Worm (Caenorhabditis elegans): ENCODE results near the gene srv-7.

The srv-7 gene

ce11 chrX:5663537-5663936, 15.8 kb upstream of the srv-7 start, which contains the start of gene egl-13:
Gene egl-13, plus strand, starts transcription at chrX:5663837.
- no peak for TF ChIP-seq ztf-23 (GFP tag; IDR thresholded peaks at IDR 0.05)
- no peak for TF ChIP-seq tab-1 (GFP tag; IDR thresholded peaks at IDR 0.05)
- TF ChIP-seq med-1 (GFP tag; optimal IDR thresholded peaks at IDR 0.05; ENCODE audit: insufficient read depth), result no peak
- no peak for TF ChIP-seq T22C8.4 (GFP tag; IDR thresholded peaks at IDR 0.05)
- TF ChIP-seq ztf-29 (GFP tag; IDR thresholded peaks at IDR 0.05), result no peak
- no peak for TF ChIP-seq flt-1 (GFP tag; IDR thresholded peaks at IDR 0.05)
- no peak for TF ChIP-seq klf-2 (GFP tag; conservative IDR thresholded peaks at IDR 0.05)
- TF ChIP-seq ref-1 (GFP tag; conservative IDR thresholded peaks at IDR 0.05), result no peak
- TF ChIP-seq cog-1 (tag; optimal IDR thresholded peaks at IDR 0.05), result no peak

ce11 chrX:5661179-5661578, 13.4 kb upstream of the srv-7 start:
- TF ChIP-seq klf-2 (GFP tag; conservative IDR thresholded peaks at IDR 0.05), result no peak
- TF ChIP-seq T22C8.4 (GFP tag; IDR thresholded peaks at IDR 0.05), result no peak
- TF ChIP-seq ref-1 (GFP tag; conservative IDR thresholded peaks at IDR 0.05), result no peak
- no peak for TF ChIP-seq cog-1 (tag; optimal IDR thresholded peaks at IDR 0.05)
- no peak for TF ChIP-seq tab-1 (GFP tag; IDR thresholded peaks at IDR 0.05)
- no peak for TF ChIP-seq ztf-29 (GFP tag; IDR thresholded peaks at IDR 0.05)
- TF ChIP-seq med-1 (GFP tag; optimal IDR thresholded peaks at IDR 0.05; ENCODE audit: insufficient read depth), result no peak
- TF ChIP-seq ztf-23 (GFP tag; IDR thresholded peaks at IDR 0.05), result no peak
- TF ChIP-seq flt-1 (GFP tag; IDR thresholded peaks at IDR 0.05), result no peak

- TF ChIP-seq cog-1 (tag; optimal IDR thresholded peaks at IDR 0.05), result no peak
- no peak for TF ChIP-seq flt-1 (GFP tag; IDR thresholded peaks at IDR 0.05)
- TF ChIP-seq med-1 (GFP tag; optimal IDR thresholded peaks at IDR 0.05; ENCODE audit: insufficient read depth), result no peak
- no peak for TF ChIP-seq ztf-23 (GFP tag; IDR thresholded peaks at IDR 0.05)
- TF ChIP-seq ref-1 (GFP tag; conservative IDR thresholded peaks at IDR 0.05), result no peak
- no peak for TF ChIP-seq tab-1 (GFP tag; IDR thresholded peaks at IDR 0.05)
- no peak for TF ChIP-seq ztf-29 (GFP tag; IDR thresholded peaks at IDR 0.05)
- no peak for TF ChIP-seq T22C8.4 (GFP tag; IDR thresholded peaks at IDR 0.05)
- no peak for TF ChIP-seq klf-2 (GFP tag; conservative IDR thresholded peaks at IDR 0.05)
Observed at ce11 chrX:5659614-5660013, 11.8 kb upstream of the srv-7 start, which contains the start of gene T22B7.22. Gene T22B7.22, plus strand, starts transcription at chrX:5659967.

- no peak for TF ChIP-seq T22C8.4 (GFP tag; IDR thresholded peaks at IDR 0.05)
- TF ChIP-seq tab-1 (GFP tag; IDR thresholded peaks at IDR 0.05), result no peak
- TF ChIP-seq med-1 (GFP tag; optimal IDR thresholded peaks at IDR 0.05; ENCODE audit: insufficient read depth), result no peak
- TF ChIP-seq cog-1 (tag; optimal IDR thresholded peaks at IDR 0.05), result no peak
- no peak for TF ChIP-seq flt-1 (GFP tag; IDR thresholded peaks at IDR 0.05)
- no peak for TF ChIP-seq klf-2 (GFP tag; conservative IDR thresholded peaks at IDR 0.05)
- no peak for TF ChIP-seq ztf-23 (GFP tag; IDR thresholded peaks at IDR 0.05)
- no peak for TF ChIP-seq ref-1 (GFP tag; conservative IDR thresholded peaks at IDR 0.05)
- no peak for TF ChIP-seq ztf-29 (GFP tag; IDR thresholded peaks at IDR 0.05)
Observed at ce11 chrX:5655601-5656000, 7.8 kb upstream of the srv-7 start.

ce11 chrX:5653813-5654212, 6.0 kb upstream of the srv-7 start, which contains the start of gene T22B7.7:
Gene T22B7.7, minus strand, starts transcription at chrX:5654074.
- TF ChIP-seq cog-1 (tag; optimal IDR thresholded peaks at IDR 0.05), result no peak
- TF ChIP-seq klf-2 (GFP tag; conservative IDR thresholded peaks at IDR 0.05), result no peak
- no peak for TF ChIP-seq T22C8.4 (GFP tag; IDR thresholded peaks at IDR 0.05)
- TF ChIP-seq flt-1 (GFP tag; IDR thresholded peaks at IDR 0.05), result no peak
- TF ChIP-seq med-1 (GFP tag; optimal IDR thresholded peaks at IDR 0.05; ENCODE audit: insufficient read depth), result no peak
- TF ChIP-seq ztf-23 (GFP tag; IDR thresholded peaks at IDR 0.05), result no peak
- TF ChIP-seq tab-1 (GFP tag; IDR thresholded peaks at IDR 0.05), result no peak
- no peak for TF ChIP-seq ref-1 (GFP tag; conservative IDR thresholded peaks at IDR 0.05)
- TF ChIP-seq ztf-29 (GFP tag; IDR thresholded peaks at IDR 0.05), result no peak

- TF ChIP-seq ref-1 (GFP tag; conservative IDR thresholded peaks at IDR 0.05), result no peak
- TF ChIP-seq flt-1 (GFP tag; IDR thresholded peaks at IDR 0.05), result no peak
- no peak for TF ChIP-seq cog-1 (tag; optimal IDR thresholded peaks at IDR 0.05)
- no peak for TF ChIP-seq tab-1 (GFP tag; IDR thresholded peaks at IDR 0.05)
- TF ChIP-seq ztf-23 (GFP tag; IDR thresholded peaks at IDR 0.05), result no peak
- no peak for TF ChIP-seq T22C8.4 (GFP tag; IDR thresholded peaks at IDR 0.05)
- TF ChIP-seq ztf-29 (GFP tag; IDR thresholded peaks at IDR 0.05), result no peak
- TF ChIP-seq klf-2 (GFP tag; conservative IDR thresholded peaks at IDR 0.05), result no peak
Observed at ce11 chrX:5646951-5647423, 797 bp downstream of the srv-7 start, which contains the start of gene T22B7.3. Gene T22B7.3, plus strand, starts transcription at chrX:5647373.

- TF ChIP-seq ref-1 (GFP tag; conservative IDR thresholded peaks at IDR 0.05) (no peak), cog-1 (tag; optimal IDR thresholded peaks at IDR 0.05) (no peak), T22C8.4 (GFP tag; IDR thresholded peaks at IDR 0.05) (no peak), tab-1 (GFP tag; IDR thresholded peaks at IDR 0.05) (no peak), med-1 (GFP tag; optimal IDR thresholded peaks at IDR 0.05; ENCODE audit: insufficient read depth) (no peak), ztf-23 (GFP tag; IDR thresholded peaks at IDR 0.05) (no peak), ztf-29 (GFP tag; IDR thresholded peaks at IDR 0.05) (no peak), klf-2 (GFP tag; conservative IDR thresholded peaks at IDR 0.05) (no peak), flt-1 (GFP tag; IDR thresholded peaks at IDR 0.05) (no peak)
Observed at ce11 chrX:5645606-5646005, 2.2 kb downstream of the srv-7 start.

ce11 chrX:5644112-5644511, 3.7 kb downstream of the srv-7 start:
- no peak for TF ChIP-seq ref-1 (GFP tag; conservative IDR thresholded peaks at IDR 0.05)
- TF ChIP-seq T22C8.4 (GFP tag; IDR thresholded peaks at IDR 0.05), result no peak
- no peak for TF ChIP-seq med-1 (GFP tag; optimal IDR thresholded peaks at IDR 0.05; ENCODE audit: insufficient read depth)
- no peak for TF ChIP-seq flt-1 (GFP tag; IDR thresholded peaks at IDR 0.05)
- TF ChIP-seq ztf-29 (GFP tag; IDR thresholded peaks at IDR 0.05), result no peak
- TF ChIP-seq klf-2 (GFP tag; conservative IDR thresholded peaks at IDR 0.05), result no peak
- no peak for TF ChIP-seq ztf-23 (GFP tag; IDR thresholded peaks at IDR 0.05)
- no peak for TF ChIP-seq cog-1 (tag; optimal IDR thresholded peaks at IDR 0.05)
- TF ChIP-seq tab-1 (GFP tag; IDR thresholded peaks at IDR 0.05), result no peak

ce11 chrX:5641315-5641714, 6.5 kb downstream of the srv-7 start, which contains the start of gene T22B7.4:
Gene T22B7.4, minus strand, starts transcription at chrX:5641415.
- TF ChIP-seq ztf-29 (GFP tag; IDR thresholded peaks at IDR 0.05) (no peak), ztf-23 (GFP tag; IDR thresholded peaks at IDR 0.05) (no peak), ref-1 (GFP tag; conservative IDR thresholded peaks at IDR 0.05) (no peak), cog-1 (tag; optimal IDR thresholded peaks at IDR 0.05) (no peak), T22C8.4 (GFP tag; IDR thresholded peaks at IDR 0.05) (no peak), med-1 (GFP tag; optimal IDR thresholded peaks at IDR 0.05; ENCODE audit: insufficient read depth) (no peak), tab-1 (GFP tag; IDR thresholded peaks at IDR 0.05) (no peak), klf-2 (GFP tag; conservative IDR thresholded peaks at IDR 0.05) (no peak), flt-1 (GFP tag; IDR thresholded peaks at IDR 0.05) (no peak)

Measured in whole organism, midembryonic.